Fruit fly (Drosophila melanogaster) whole organism, adult: ENCODE data around the gene mRpL38.

ENCODE experiments used
- CG11617 ChIP-seq: fragments of 200-800 bp; sonication (Bioruptor generic); optimal IDR thresholded peaks from 2 replicates; lab custom pipeline; 2017; ENCODE audit warnings: mild to moderate bottlenecking, missing biosample characterization, missing genetic modification reagents, missing genetic modification characterization
- CG12768 ChIP-seq: fragments of 200-800 bp; sonication (Bioruptor generic); optimal IDR thresholded peaks from 2 replicates; lab custom pipeline; 2017; ENCODE audit warnings: missing biosample characterization, missing genetic modification characterization, mild to moderate bottlenecking, moderate library complexity, missing genetic modification reagents
- CG14711 ChIP-seq: fragments of 200-800 bp; sonication (Bioruptor generic); optimal IDR thresholded peaks from 2 replicates; lab custom pipeline; 2018; ENCODE audit warnings: missing biosample characterization, mild to moderate bottlenecking, missing genetic modification characterization, moderate library complexity
- CG1620 ChIP-seq: fragments of 200-800 bp; sonication (Bioruptor generic); optimal IDR thresholded peaks from 2 replicates; lab custom pipeline; 2016; ENCODE audit warnings: missing biosample characterization, missing genetic modification characterization
- CG33017 ChIP-seq: fragments of 200-800 bp; sonication (Bioruptor generic); optimal IDR thresholded peaks from 2 replicates; lab custom pipeline; 2018; ENCODE audit warnings: missing biosample characterization, mild to moderate bottlenecking, missing genetic modification characterization, moderate library complexity
- CG5204 ChIP-seq: fragments of 200-800 bp; sonication (Bioruptor generic); optimal IDR thresholded peaks from 2 replicates; lab custom pipeline; 2016; ENCODE audit warnings: missing biosample characterization, missing genetic modification characterization
- CG7045 ChIP-seq: fragments of 200-800 bp; sonication (Bioruptor generic); optimal IDR thresholded peaks from 2 replicates; lab custom pipeline; 2017; ENCODE audit warnings: missing biosample characterization, mild to moderate bottlenecking, missing genetic modification characterization
- CG7101 ChIP-seq: fragments of 200-800 bp; sonication (Bioruptor generic); optimal IDR thresholded peaks from 2 replicates; lab custom pipeline; 2018; ENCODE audit warnings: missing biosample characterization, mild to moderate bottlenecking, missing genetic modification characterization, moderate library complexity
- Clk ChIP-seq: fragments of 200-800 bp; sonication (Bioruptor generic); optimal IDR thresholded peaks from 2 replicates; lab custom pipeline; 2017; ENCODE audit warnings: missing biosample characterization, missing genetic modification characterization
- Crg-1 ChIP-seq: fragments of 200-800 bp; sonication (Bioruptor generic); optimal IDR thresholded peaks from 2 replicates; lab custom pipeline; 2016; ENCODE audit warnings: missing biosample characterization, missing genetic modification characterization
- Hr96 ChIP-seq: fragments of 200-800 bp; sonication (Bioruptor generic); optimal IDR thresholded peaks from 2 replicates; lab custom pipeline; 2016; ENCODE audit warnings: missing biosample characterization, missing genetic modification characterization
- Mnt ChIP-seq: fragments of 200-800 bp; sonication (Bioruptor generic); optimal IDR thresholded peaks from 2 replicates; lab custom pipeline; 2016; ENCODE audit warnings: missing biosample characterization, mild to moderate bottlenecking, missing genetic modification characterization
- bab1 ChIP-seq: fragments of 200-800 bp; sonication (Bioruptor generic); optimal IDR thresholded peaks from 3 replicates; lab custom pipeline; 2019; ENCODE audit warnings: missing biosample characterization, mild to moderate bottlenecking, missing genetic modification characterization, moderate library complexity
- cic ChIP-seq: fragments of 200-800 bp; sonication (Bioruptor generic); optimal IDR thresholded peaks from 2 replicates; lab custom pipeline; 2017; ENCODE audit warnings: missing biosample characterization, mild to moderate bottlenecking, missing genetic modification characterization, moderate library complexity
- cnc ChIP-seq, 2 experiments: fragments of >200 bp; optimal IDR thresholded peaks; 2 replicates each; lab custom pipeline; 2017
- kay ChIP-seq: fragments of 200-800 bp; sonication (Bioruptor generic); peaks from one replicate; lab custom pipeline; 2016; ENCODE audit warnings: missing biosample characterization, missing genetic modification characterization, borderline replicate concordance
- ovo ChIP-seq: fragments of 200-800 bp; sonication (Bioruptor generic); optimal IDR thresholded peaks from 2 replicates; lab custom pipeline; 2016; ENCODE audit warnings: missing biosample characterization, missing genetic modification characterization
- pad ChIP-seq: fragments of 200-800 bp; sonication (Bioruptor generic); optimal IDR thresholded peaks from 3 replicates; lab custom pipeline; 2017; ENCODE audit warnings: missing biosample characterization, missing genetic modification characterization, mild to moderate bottlenecking, moderate library complexity, missing genetic modification reagents
- tj ChIP-seq: fragments of 200-800 bp; sonication (Bioruptor generic); optimal IDR thresholded peaks from 3 replicates; lab custom pipeline; 2017; ENCODE audit warnings: missing biosample characterization, mild to moderate bottlenecking, missing genetic modification characterization, moderate library complexity
- toe ChIP-seq: fragments of 200-800 bp; sonication (Bioruptor generic); optimal IDR thresholded peaks from 2 replicates; lab custom pipeline; 2016; ENCODE audit warnings: missing biosample characterization, missing genetic modification characterization

The mRpL38 gene

DNA sequence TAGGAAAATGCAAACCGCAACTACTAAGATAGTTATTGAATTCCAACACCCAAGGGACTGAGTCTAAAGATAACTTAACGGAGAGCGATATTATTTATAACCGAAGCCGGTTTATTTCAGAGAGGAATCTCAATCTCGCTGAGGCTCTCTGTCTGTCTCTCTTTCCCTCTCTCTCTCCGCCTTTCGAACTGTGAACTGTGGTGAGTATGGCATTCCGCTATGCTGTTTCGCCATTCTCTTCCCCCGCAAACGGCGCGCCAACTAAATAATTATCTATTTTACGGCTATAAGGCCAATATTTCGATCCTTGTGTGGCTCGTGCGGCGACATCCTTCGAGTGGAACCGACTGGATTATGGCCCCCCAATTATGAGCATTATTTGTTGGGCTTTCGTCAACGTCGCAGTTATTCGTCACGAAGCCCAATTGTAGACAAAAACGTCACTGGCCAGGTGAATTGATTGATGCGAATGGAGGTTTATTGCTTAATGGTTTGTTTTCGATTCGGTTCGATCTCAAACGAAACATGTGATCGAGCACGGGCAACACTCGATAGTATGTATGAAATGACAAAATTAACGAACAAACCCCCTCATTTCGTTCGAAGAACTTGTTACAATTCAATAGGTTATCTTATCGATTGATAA is 13.8 kb upstream of the mRpL38 start:
- TF ChIP-seq CG33017 (tag; lab: Kevin White, UChicago) (no peak), ovo (GFP tag; lab: Kevin White, UChicago) (peak; percentile 52), CG7045 (GFP tag; lab: Kevin White, UChicago) (no peak), Hr96 (GFP tag; lab: Kevin White, UChicago) (no peak), kay (peak; percentile 42), pad (GFP tag; lab: Kevin White, UChicago) (peak; percentile 48), CG12768 (GFP tag; lab: Kevin White, UChicago) (no peak), cic (GFP tag; lab: Kevin White, UChicago) (no peak), CG11617 (GFP tag; lab: Kevin White, UChicago) (no peak), Crg-1 (GFP tag; lab: Kevin White, UChicago) (no peak), CG14711 (no peak), CG5204 (GFP tag; lab: Kevin White, UChicago) (no peak), Clk (no peak), CG7101 (tag; lab: Kevin White, UChicago) (no peak), toe (GFP tag; lab: Kevin White, UChicago) (no peak), CG1620 (no peak), cnc (optimal IDR thresholded peaks at IDR 0.05; lab: Kevin White, UChicago) (no peak)

dm6 chrX:14213509-14214154 is 12.5 kb upstream of the mRpL38 start:
- TF ChIP-seq cnc (optimal IDR thresholded peaks at IDR 0.05; lab: Kevin White, UChicago) (no peak), tj (GFP tag; lab: Kevin White, UChicago) (peak; percentile 35)

DNA sequence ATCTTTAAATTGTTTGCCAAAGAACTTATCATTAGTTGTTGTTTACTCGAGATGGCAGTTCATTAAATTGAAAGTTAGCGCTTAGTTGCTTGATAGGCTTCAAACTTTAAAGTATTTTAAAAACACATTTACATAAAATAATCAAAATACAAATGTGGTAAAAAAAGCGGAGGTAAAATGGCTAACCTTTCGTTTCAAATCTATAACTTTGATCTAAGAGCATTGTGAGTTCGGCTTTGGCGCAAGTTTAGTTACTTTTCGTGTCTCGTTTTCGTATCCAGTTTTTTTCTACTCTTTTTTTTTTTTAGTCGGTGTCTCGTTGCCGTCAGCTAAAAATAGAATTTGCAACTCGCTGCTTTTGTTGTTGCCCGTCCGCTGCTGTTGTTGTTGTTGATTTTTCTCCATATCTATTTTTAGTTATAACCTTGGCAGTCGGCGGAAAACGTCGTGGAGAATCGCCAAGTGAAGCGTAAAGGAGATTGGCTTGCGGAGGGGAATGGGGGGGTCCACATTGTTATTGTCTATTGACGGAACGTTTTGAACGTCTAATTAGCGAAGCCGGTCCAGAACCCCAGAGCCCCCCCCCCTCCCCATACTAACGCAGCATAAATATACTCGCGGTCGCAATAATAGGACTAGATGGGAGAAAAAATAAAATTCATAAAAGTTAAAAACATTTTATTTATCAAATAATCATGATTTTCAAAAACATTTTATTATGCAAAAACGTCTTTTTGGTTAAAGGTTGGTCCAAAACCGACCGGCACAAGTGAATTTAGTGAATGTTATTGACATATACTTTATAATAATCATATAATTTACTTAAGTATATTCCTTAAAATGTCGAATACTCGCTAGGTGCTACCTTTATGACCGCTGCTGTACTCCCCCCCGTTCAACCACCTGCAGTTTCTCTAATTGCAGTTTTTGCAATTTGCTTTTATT is 11.3 kb upstream of the mRpL38 start:
- TF ChIP-seq tj (GFP tag; lab: Kevin White, UChicago) (peak; percentile 76), CG12768 (GFP tag; lab: Kevin White, UChicago) (peak; percentile 76), toe (GFP tag; lab: Kevin White, UChicago) (peak; percentile 24), Mnt (GFP tag; lab: Kevin White, UChicago) (no peak), CG7045 (GFP tag; lab: Kevin White, UChicago) (peak; percentile 88), ovo (GFP tag; lab: Kevin White, UChicago) (peak; percentile 7), cnc (optimal IDR thresholded peaks at IDR 0.05; lab: Kevin White, UChicago) (no peak), Crg-1 (GFP tag; lab: Kevin White, UChicago) (no peak), Clk (peak; percentile 56), bab1 (GFP tag; lab: Kevin White, UChicago) (peak; percentile 47), pad (GFP tag; lab: Kevin White, UChicago) (peak; percentile 64), CG33017 (tag; lab: Kevin White, UChicago) (peak; percentile 83), kay (peak; percentile 59), CG7101 (tag; lab: Kevin White, UChicago) (peak; percentile 86), cic (GFP tag; lab: Kevin White, UChicago) (no peak), CG11617 (GFP tag; lab: Kevin White, UChicago) (peak; percentile 68), CG14711 (peak; percentile 78), Hr96 (GFP tag; lab: Kevin White, UChicago) (peak; percentile 17), CG1620 (no peak), CG5204 (GFP tag; lab: Kevin White, UChicago) (peak; percentile 33)

dm6 chrX:14215834-14216233 is 10.3 kb upstream of the mRpL38 start:
- no peak for TF ChIP-seq CG5204 (GFP tag; lab: Kevin White, UChicago)
- TF ChIP-seq cnc (optimal IDR thresholded peaks at IDR 0.05; lab: Kevin White, UChicago): no peak
- TF ChIP-seq Clk: no peak
- no peak for TF ChIP-seq CG14711
- TF ChIP-seq Hr96 (GFP tag; lab: Kevin White, UChicago): no peak
- TF ChIP-seq Crg-1 (GFP tag; lab: Kevin White, UChicago): no peak
- no peak for TF ChIP-seq CG12768 (GFP tag; lab: Kevin White, UChicago)
- no peak for TF ChIP-seq CG11617 (GFP tag; lab: Kevin White, UChicago)
- no peak for TF ChIP-seq toe (GFP tag; lab: Kevin White, UChicago)
- TF ChIP-seq CG7045 (GFP tag; lab: Kevin White, UChicago): no peak
- TF ChIP-seq pad (GFP tag; lab: Kevin White, UChicago): no peak
- no peak for TF ChIP-seq CG7101 (tag; lab: Kevin White, UChicago)
- no peak for TF ChIP-seq kay
- no peak for TF ChIP-seq CG33017 (tag; lab: Kevin White, UChicago)
- TF ChIP-seq ovo (GFP tag; lab: Kevin White, UChicago): no peak
- no peak for TF ChIP-seq cic (GFP tag; lab: Kevin White, UChicago)
- no peak for TF ChIP-seq bab1 (GFP tag; lab: Kevin White, UChicago)

DNA sequence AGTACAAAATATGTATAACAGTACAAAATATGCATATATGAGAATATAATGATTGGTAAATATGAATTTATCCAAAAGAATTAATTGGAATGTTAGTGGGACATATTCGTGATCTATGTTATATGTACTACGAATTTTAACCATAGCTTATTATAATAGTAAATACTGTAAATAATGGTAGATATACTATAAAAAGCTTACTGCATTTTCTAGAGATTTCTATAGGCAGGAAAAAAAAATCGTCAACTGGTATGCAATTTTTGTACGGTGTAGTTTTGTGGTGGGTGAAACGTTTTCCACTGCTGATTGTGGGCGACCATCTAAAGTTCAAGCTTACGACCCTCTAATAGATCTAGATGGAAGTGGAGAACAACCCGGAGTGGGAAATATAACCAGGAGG is 9.2 kb upstream of the mRpL38 start:
- TF ChIP-seq CG12768 (GFP tag; lab: Kevin White, UChicago) (no peak), CG5204 (GFP tag; lab: Kevin White, UChicago) (no peak), Mnt (GFP tag; lab: Kevin White, UChicago) (no peak), tj (GFP tag; lab: Kevin White, UChicago) (no peak), Hr96 (GFP tag; lab: Kevin White, UChicago) (no peak), CG14711 (no peak), Clk (no peak), kay (no peak), CG7101 (tag; lab: Kevin White, UChicago) (no peak), CG1620 (no peak)
